Fruit fly (Drosophila melanogaster): ENCODE results near the gene CG3301.

DNA sequence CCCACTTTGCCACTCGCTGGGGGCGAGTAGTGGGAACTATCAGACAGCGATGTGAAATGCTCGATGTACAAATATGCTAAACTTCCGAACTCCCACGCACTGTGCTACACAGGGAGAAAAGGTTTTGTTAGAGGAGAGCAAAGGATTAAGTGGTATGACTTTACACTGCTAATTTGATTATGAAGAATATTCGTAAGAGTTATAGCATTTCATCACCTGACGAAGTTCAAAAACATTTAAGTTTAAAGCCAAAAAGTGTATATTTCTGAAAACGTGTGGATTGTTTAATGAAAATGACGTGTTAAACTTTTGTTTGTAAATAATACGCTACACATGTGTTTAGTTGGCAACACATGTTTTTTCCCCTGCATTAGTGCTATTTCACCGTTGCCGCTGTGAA, 12.4 kb upstream of the CG3301 start:
- TF ChIP-seq CG8478 (optimal IDR thresholded peaks at IDR 0.05) = no peak
- TF ChIP-seq CTCF (optimal IDR thresholded peaks at IDR 0.05) = no peak
